Fruit fly (Drosophila melanogaster): ENCODE measurements around the gene nAChRbeta1.

dm6 chr3L:4413800-4414446 lies 15.2 kb upstream of the nAChRbeta1 start:
- TF ChIP-seq jim (GFP tag; optimal IDR thresholded peaks at IDR 0.05) = no peak
- TF ChIP-seq brk (GFP tag; optimal IDR thresholded peaks at IDR 0.05) = no peak
- no peak for TF ChIP-seq Vsx2 (GFP tag; optimal IDR thresholded peaks at IDR 0.05; ENCODE audit: partially characterized antibody)
- no peak for TF ChIP-seq Abd-B (GFP tag; optimal IDR thresholded peaks at IDR 0.05)
- no peak for TF ChIP-seq N (GFP tag; optimal IDR thresholded peaks at IDR 0.05)
- TF ChIP-seq Dfd (GFP tag; optimal IDR thresholded peaks at IDR 0.05) = no peak
- TF ChIP-seq Hr83 (GFP tag; optimal IDR thresholded peaks at IDR 0.05; ENCODE audit: poor library complexity, severe bottlenecking) = no peak
- no peak for TF ChIP-seq dl (GFP tag; optimal IDR thresholded peaks at IDR 0.05; ENCODE audit: insufficient read depth in 1 of 2, partially characterized antibody in 2 of 2)
- no peak for TF ChIP-seq rgr (GFP tag; optimal IDR thresholded peaks at IDR 0.05)

All from whole organism, wandering third instar larva.